Worm (Caenorhabditis elegans) whole organism, L1 larva: ENCODE measurements around the gene unk-1.

ENCODE experiments used
- ceh-82 ChIP-seq, 3 experiments: fragments of 150-350 bp in 1 of 3; sonication (generic microtip) in 2 of 3; optimal IDR thresholded peaks; 2 replicates each; lab custom pipeline; 2014 to 2017; ENCODE audit warnings: missing biosample characterization in 3 of 3, missing genetic modification characterization in 3 of 3
- efl-1 ChIP-seq, 4 experiments: fragments of 150-350 bp; optimal IDR thresholded peaks in 3 of 4; peaks in 1 of 4; 1 replicate in 1 of 4; 2 replicates in 3 of 4; lab custom pipeline; 2014; ENCODE audit warnings: missing biosample characterization in 2 of 4, missing genetic modification characterization in 2 of 4, missing genetic modification reagents in 2 of 4
- elt-3 ChIP-seq, 6 experiments: fragments of 150-350 bp in 1 of 6; sonication (generic microtip); optimal IDR thresholded peaks; 2 replicates each; lab custom pipeline; 2017 to 2018; ENCODE audit warnings: missing biosample characterization in 6 of 6, missing genetic modification characterization in 6 of 6, inconsistent platforms in 1 of 6
- hlh-17 ChIP-seq: fragments of 200-800 bp; sonication (Bioruptor generic); optimal IDR thresholded peaks from 2 replicates; lab custom pipeline; 2018; ENCODE audit warnings: missing genetic modification characterization, mild to moderate bottlenecking, missing compliant biosample characterization, moderate library complexity, borderline replicate concordance
- jun-1 ChIP-seq: fragments of 150-350 bp; optimal IDR thresholded peaks from 2 replicates; lab custom pipeline; 2014; ENCODE audit warnings: missing biosample characterization, missing genetic modification reagents, missing genetic modification characterization
- lin-13 ChIP-seq: fragments of 150-350 bp; optimal IDR thresholded peaks from 2 replicates; lab custom pipeline; 2014; ENCODE audit warnings: missing biosample characterization, missing genetic modification reagents, missing genetic modification characterization
- lin-39 ChIP-seq: fragments of 150-350 bp; optimal IDR thresholded peaks from 2 replicates; lab custom pipeline; 2014; ENCODE audit warnings: missing biosample characterization, missing genetic modification reagents, missing genetic modification characterization
- lsy-2 ChIP-seq, 2 experiments: fragments of 150-350 bp; optimal IDR thresholded peaks; 2 replicates each; lab custom pipeline; 2014; ENCODE audit warnings: missing biosample characterization in 2 of 2, missing genetic modification characterization in 2 of 2
- nhr-76 ChIP-seq: sonication (generic microtip); optimal IDR thresholded peaks from 2 replicates; lab custom pipeline; 2017; ENCODE audit warnings: missing biosample characterization, missing genetic modification characterization
- nhr-77 ChIP-seq: fragments of 150-350 bp; optimal IDR thresholded peaks from 2 replicates; lab custom pipeline; 2014; ENCODE audit warnings: missing biosample characterization, missing genetic modification characterization
- snpc-4 ChIP-seq: fragments of 150-350 bp; optimal IDR thresholded peaks from 2 replicates; lab custom pipeline; 2014; ENCODE audit warnings: missing biosample characterization, missing genetic modification characterization
- tbx-2 ChIP-seq: sonication (generic microtip); optimal IDR thresholded peaks from 2 replicates; lab custom pipeline; 2016; ENCODE audit warnings: missing genetic modification characterization, missing compliant biosample characterization
- xbp-1 ChIP-seq: sonication (generic microtip); optimal IDR thresholded peaks from 2 replicates; lab custom pipeline; 2016; ENCODE audit warnings: missing genetic modification characterization, missing compliant biosample characterization

DNA sequence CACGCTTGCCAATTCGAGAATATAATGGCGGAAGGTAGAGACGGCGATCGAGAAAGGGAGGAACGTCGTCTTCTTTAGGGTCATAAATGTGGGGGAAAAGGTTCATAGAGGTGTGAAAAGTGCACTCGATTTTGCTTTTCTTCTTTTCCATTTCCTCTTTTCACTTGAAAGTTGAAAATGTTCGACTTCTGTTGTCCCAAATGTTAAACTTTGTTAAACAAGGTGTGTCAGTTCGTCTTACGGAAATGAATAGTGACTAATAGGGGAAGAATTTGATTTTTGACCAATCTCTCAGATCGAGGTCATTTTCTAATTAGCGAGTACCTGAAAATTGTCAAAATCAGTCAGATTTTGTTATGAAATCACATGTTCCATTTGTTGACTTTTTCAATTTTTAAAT is 9.9 kb upstream of the unk-1 start:
- TF ChIP-seq lin-13 (no peak), snpc-4 (tag; lab: Kevin White, UChicago) (no peak), nhr-77 (tag; lab: Kevin White, UChicago) (no peak), hlh-17 (GFP tag; lab: Kevin White, UChicago) (no peak), ceh-82 (tag; optimal IDR thresholded peaks at IDR 0.05; lab: Kevin White, UChicago) (no peak), lsy-2 (tag; optimal IDR thresholded peaks at IDR 0.05; lab: Kevin White, UChicago) (no peak), elt-3 (tag; optimal IDR thresholded peaks at IDR 0.05; lab: Kevin White, UChicago) (no peak), xbp-1 (no peak), tbx-2 (no peak), lin-39 (tag; lab: Kevin White, UChicago) (no peak), jun-1 (tag; lab: Kevin White, UChicago) (no peak), efl-1 (optimal IDR thresholded peaks at IDR 0.05; lab: Kevin White, UChicago) (no peak), efl-1 (GFP tag; optimal IDR thresholded peaks at IDR 0.05 in 1 of 2; lab: Kevin White, UChicago) (no peak), nhr-76 (no peak)
